Fruit fly (Drosophila melanogaster): Measurements from ENCODE around the gene CG31174.

DNA sequence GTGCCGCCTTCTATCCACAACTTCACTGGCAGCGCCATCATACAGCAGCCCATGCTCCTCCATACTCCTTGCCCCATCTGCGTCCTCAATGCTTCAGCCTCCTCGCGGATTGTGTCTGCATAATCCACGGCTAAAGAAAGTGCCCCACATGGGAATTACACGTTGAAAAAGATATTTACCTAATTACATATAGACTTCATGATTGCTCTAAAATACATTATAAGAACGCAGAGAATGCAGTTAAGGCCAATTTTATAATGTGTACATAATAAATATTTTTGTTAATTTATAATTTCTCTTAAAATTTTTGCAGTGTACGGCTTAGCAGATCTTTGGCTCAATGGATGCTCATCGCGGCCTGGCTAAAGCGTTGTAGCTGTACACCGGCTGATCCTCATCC, 36.3 kb upstream of the CG31174 start:
- TF ChIP-seq CG15336 (GFP tag; IDR thresholded peaks at IDR 0.05): peak; percentile 92
- peak; percentile 72 for TF ChIP-seq CG8632 (GFP tag; optimal IDR thresholded peaks at IDR 0.05)
- peak; percentile 93 for TF ChIP-seq CG8119 (GFP tag; IDR thresholded peaks at IDR 0.05)
- TF ChIP-seq fkh (GFP tag; optimal IDR thresholded peaks at IDR 0.05): no peak
- TF ChIP-seq CG6854 (GFP tag; optimal IDR thresholded peaks at IDR 0.05): peak; percentile 67
- TF ChIP-seq CG34406 (GFP tag; optimal IDR thresholded peaks at IDR 0.05): peak; percentile 80
- TF ChIP-seq CG11294 (GFP tag; IDR thresholded peaks at IDR 0.05): peak; percentile 60
- TF ChIP-seq CG11762 (GFP tag; optimal IDR thresholded peaks at IDR 0.05; ENCODE audit: insufficient read depth): peak; percentile 69
- peak; percentile 46 for TF ChIP-seq Blimp-1 (GFP tag; optimal IDR thresholded peaks at IDR 0.05)
- peak; percentile 69 for TF ChIP-seq CG16779 (tag; optimal IDR thresholded peaks at IDR 0.05)
- peak; percentile 89 for TF ChIP-seq Lpt (GFP tag; optimal IDR thresholded peaks at IDR 0.05)
- no peak for TF ChIP-seq fd85E (GFP tag; optimal IDR thresholded peaks at IDR 0.05)
- TF ChIP-seq Sox15 (GFP tag; optimal IDR thresholded peaks at IDR 0.05): peak; percentile 43
- peak; percentile 43 for TF ChIP-seq Hr39 (GFP tag; optimal IDR thresholded peaks at IDR 0.05)

Measured in whole organism, prepupa.